Fruit fly (Drosophila melanogaster) whole organism, pupa: ENCODE data around the gene CG11374.
A peak's percentile ranks its signal among the peaks of the same experiment; 100 is the strongest.

Experiments used
- CG13204 ChIP-seq: fragments of 200-800 bp; sonication (Bioruptor generic); optimal IDR thresholded peaks from 2 replicates; lab custom pipeline; 2018; ENCODE audit warnings: missing biosample characterization, mild to moderate bottlenecking, missing genetic modification characterization, moderate library complexity
- CG8301 ChIP-seq: fragments of 200-800 bp; sonication (Bioruptor generic); optimal IDR thresholded peaks from 2 replicates; lab custom pipeline; 2018; ENCODE audit warnings: missing biosample characterization, mild to moderate bottlenecking, missing genetic modification characterization
- D1 ChIP-seq: fragments of 200-800 bp; sonication (Bioruptor generic); optimal IDR thresholded peaks from 2 replicates; lab custom pipeline; 2018; ENCODE audit warnings: missing biosample characterization, mild to moderate bottlenecking, missing genetic modification characterization, moderate library complexity
- Pif1B ChIP-seq: fragments of 200-800 bp; sonication (Bioruptor generic); optimal IDR thresholded peaks from 3 replicates; lab custom pipeline; 2016; ENCODE audit warnings: missing biosample characterization, missing genetic modification characterization
- rn ChIP-seq: fragments of 200-800 bp; sonication (Bioruptor generic); IDR thresholded peaks from 2 replicates; pipeline ENCODE4 v1.3.6; 2022; ENCODE audit warnings: missing biosample characterization, missing genetic modification characterization

DNA sequence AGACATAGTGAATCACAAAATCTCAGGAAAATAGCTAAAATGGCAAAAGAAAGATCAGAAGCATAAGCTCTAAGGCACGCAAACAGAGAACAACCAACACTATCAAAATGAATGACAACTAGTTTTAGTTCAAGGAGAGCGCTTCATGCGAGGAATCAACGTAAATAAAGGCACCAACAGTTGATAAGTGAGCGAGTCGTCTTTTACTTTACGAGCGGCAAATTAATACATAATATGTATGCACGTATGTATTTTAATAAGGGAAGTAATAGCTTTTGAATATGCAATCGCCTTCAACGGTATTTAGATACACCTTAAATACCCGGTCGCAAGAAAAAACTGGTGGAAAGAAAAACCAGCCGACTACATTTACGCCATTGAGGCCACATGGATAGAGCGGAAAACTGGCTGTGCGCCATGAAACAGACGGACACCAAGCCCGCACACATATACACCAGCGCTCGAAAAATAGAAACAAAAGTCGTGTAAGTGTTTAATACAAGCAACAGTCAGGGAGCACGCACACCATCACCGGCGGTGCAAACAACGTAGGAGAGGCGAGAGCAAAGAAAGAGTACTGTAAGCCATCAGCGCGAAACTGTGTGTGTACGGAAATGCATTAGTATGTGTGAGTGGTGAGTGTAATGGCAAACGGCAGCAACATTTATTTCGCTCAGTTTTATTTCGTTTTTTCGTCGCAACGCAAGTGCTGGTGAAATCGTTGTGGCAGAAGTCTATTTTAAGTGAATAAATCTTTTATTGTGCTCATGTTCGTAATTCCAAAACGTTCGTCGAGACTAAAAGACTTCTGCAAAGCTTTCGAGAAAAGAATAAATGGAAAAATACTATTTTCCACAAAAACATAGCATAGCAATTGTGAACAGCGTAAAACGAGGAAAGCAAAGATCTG, 9.5 kb upstream of the CG11374 start, which contains the start of gene dbr:
- TF ChIP-seq CG13204 (GFP tag; lab: Kevin White, UChicago) (peak; percentile 80), Pif1B (GFP tag; lab: Kevin White, UChicago) (peak; percentile 17), CG8301 (tag; lab: Kevin White, UChicago) (peak; percentile 47), D1 (tag; lab: Kevin White, UChicago) (no peak), rn (no peak)
